Fruit fly (Drosophila melanogaster) whole organism, embryonic: ENCODE data around the gene SMC5.
A peak's percentile ranks its signal among the peaks of the same experiment; 100 is the strongest.

Experiments used
- ATbp ChIP-seq: fragments of 200-800 bp; sonication (Bioruptor generic); optimal IDR thresholded peaks from 2 replicates; lab custom pipeline; 2017; ENCODE audit warnings: missing biosample characterization, mild to moderate bottlenecking, missing genetic modification characterization, missing genetic modification reagents
- Adf1 ChIP-seq: fragments of 200-800 bp; sonication (Bioruptor generic); IDR thresholded peaks from 2 replicates; pipeline ENCODE4 v1.3.6; 2022; ENCODE audit warnings: missing biosample characterization, missing genetic modification characterization
- Asciz ChIP-seq: fragments of 200-800 bp; sonication (Bioruptor generic); optimal IDR thresholded peaks from 2 replicates; lab custom pipeline; 2017; ENCODE audit warnings: missing biosample characterization, mild to moderate bottlenecking, missing genetic modification characterization, missing genetic modification reagents
- BEAF-32 ChIP-seq: fragments of 200-800 bp; sonication (Bioruptor generic); optimal IDR thresholded peaks from 3 replicates; lab custom pipeline; 2017; ENCODE audit warnings: missing biosample characterization, missing genetic modification characterization, mild to moderate bottlenecking, moderate library complexity, missing genetic modification reagents
- CG10267 ChIP-seq: fragments of 200-800 bp; sonication (Bioruptor generic); optimal IDR thresholded peaks from 2 replicates; lab custom pipeline; 2018; ENCODE audit warnings: missing biosample characterization, mild to moderate bottlenecking, missing genetic modification characterization, moderate library complexity
- CG14050 ChIP-seq: fragments of 200-800 bp; sonication (Bioruptor generic); IDR thresholded peaks from 3 replicates; pipeline ENCODE4 v1.3.6; 2022; ENCODE audit warnings: missing biosample characterization, missing genetic modification characterization
- CG14710 ChIP-seq: fragments of 200-800 bp; sonication (Bioruptor generic); optimal IDR thresholded peaks from 3 replicates; lab custom pipeline; 2019; ENCODE audit warnings: missing biosample characterization, mild to moderate bottlenecking, missing genetic modification characterization, moderate library complexity
- CG17912 ChIP-seq: fragments of 200-800 bp; sonication (Bioruptor generic); optimal IDR thresholded peaks from 2 replicates; lab custom pipeline; 2018; ENCODE audit warnings: missing biosample characterization, mild to moderate bottlenecking, missing genetic modification characterization
- CG18619 ChIP-seq: fragments of 200-800 bp; sonication (Bioruptor generic); optimal IDR thresholded peaks from 3 replicates; lab custom pipeline; 2017; ENCODE audit warnings: missing biosample characterization, mild to moderate bottlenecking, missing genetic modification characterization
- CG30431 ChIP-seq: fragments of 200-800 bp; sonication (Bioruptor generic); optimal IDR thresholded peaks from 2 replicates; lab custom pipeline; 2017; ENCODE audit warnings: missing biosample characterization, missing genetic modification characterization
- CG4404 ChIP-seq: fragments of 200-800 bp; sonication (Bioruptor generic); IDR thresholded peaks from 2 replicates; pipeline ENCODE4 v1.3.6; 2022; ENCODE audit warnings: missing biosample characterization, missing genetic modification characterization
- CG4707 ChIP-seq: fragments of 200-800 bp; sonication (Bioruptor generic); optimal IDR thresholded peaks from 2 replicates; lab custom pipeline; 2018; ENCODE audit warnings: missing biosample characterization, mild to moderate bottlenecking, missing genetic modification characterization, moderate library complexity
- CG6689 ChIP-seq: fragments of 200-800 bp; sonication (Bioruptor generic); IDR thresholded peaks from 2 replicates; pipeline ENCODE4 v1.3.6; 2022; ENCODE audit warnings: missing biosample characterization, missing genetic modification characterization
- CG7372 ChIP-seq: fragments of 200-800 bp; sonication (Bioruptor generic); IDR thresholded peaks from 2 replicates; pipeline ENCODE4 v1.3.6; 2022; ENCODE audit warnings: missing biosample characterization, missing genetic modification characterization
- CG8281 ChIP-seq: fragments of 200-800 bp; sonication (Bioruptor generic); optimal IDR thresholded peaks from 2 replicates; lab custom pipeline; 2018; ENCODE audit warnings: missing biosample characterization, mild to moderate bottlenecking, missing genetic modification characterization, moderate library complexity
- CG9797 ChIP-seq: fragments of 200-800 bp; sonication (Bioruptor generic); optimal IDR thresholded peaks from 3 replicates; lab custom pipeline; 2018; ENCODE audit warnings: missing biosample characterization, mild to moderate bottlenecking, missing genetic modification characterization
- Dbx ChIP-seq: fragments of 200-800 bp; sonication (Bioruptor generic); IDR thresholded peaks from 3 replicates; pipeline ENCODE4 v1.3.6; 2022; ENCODE audit warnings: missing biosample characterization, missing genetic modification characterization
- Dfd ChIP-seq, 2 experiments: fragments of >200 bp; optimal IDR thresholded peaks; 2 replicates each; lab custom pipeline; 2017; ENCODE audit warnings: missing biosample characterization in 2 of 2, missing genetic modification characterization in 2 of 2
- Dip2 ChIP-seq: fragments of 200-800 bp; sonication (Bioruptor generic); IDR thresholded peaks from 2 replicates; pipeline ENCODE4 v1.3.6; 2022; ENCODE audit warnings: missing biosample characterization, missing genetic modification characterization
- Dip3 ChIP-seq: fragments of 200-800 bp; sonication (Bioruptor generic); optimal IDR thresholded peaks from 3 replicates; lab custom pipeline; 2016; ENCODE audit warnings: missing biosample characterization, missing genetic modification characterization
- Eip74EF ChIP-seq, 2 experiments: fragments of 200-800 bp in 1 of 2; fragments of >200 bp in 1 of 2; sonication (Bioruptor generic) in 1 of 2; optimal IDR thresholded peaks; 2 replicates each; lab custom pipeline; 2017 to 2019; ENCODE audit warnings: missing biosample characterization in 2 of 2, missing genetic modification characterization in 2 of 2, mild to moderate bottlenecking in 1 of 2, moderate library complexity in 1 of 2
- Fer1 ChIP-seq: fragments of 200-800 bp; sonication (Bioruptor generic); optimal IDR thresholded peaks from 2 replicates; lab custom pipeline; 2017; ENCODE audit warnings: missing biosample characterization, mild to moderate bottlenecking, missing genetic modification characterization
- Fer3 ChIP-seq: fragments of 200-800 bp; sonication (Bioruptor generic); optimal IDR thresholded peaks from 2 replicates; lab custom pipeline; 2018; ENCODE audit warnings: missing biosample characterization, mild to moderate bottlenecking, missing genetic modification characterization, moderate library complexity
- NC2β ChIP-seq: fragments of 200-800 bp; sonication (Bioruptor generic); optimal IDR thresholded peaks from 2 replicates; lab custom pipeline; 2016; ENCODE audit warnings: missing biosample characterization, missing genetic modification characterization
- Nf-YA ChIP-seq: fragments of 200-800 bp; sonication (Bioruptor generic); IDR thresholded peaks from 2 replicates; pipeline ENCODE4 v1.3.6; 2022; ENCODE audit warnings: missing biosample characterization, missing genetic modification characterization
- Nf-YB ChIP-seq: fragments of 200-800 bp; sonication (Bioruptor generic); optimal IDR thresholded peaks from 3 replicates; lab custom pipeline; 2019; ENCODE audit warnings: missing biosample characterization, mild to moderate bottlenecking, missing genetic modification characterization, moderate library complexity
- Sry-δ ChIP-seq: fragments of 200-800 bp; sonication (Bioruptor generic); optimal IDR thresholded peaks from 2 replicates; lab custom pipeline; 2016; ENCODE audit warnings: missing biosample characterization, missing genetic modification characterization
- Usf ChIP-seq: fragments of 200-800 bp; sonication (Bioruptor generic); optimal IDR thresholded peaks from 2 replicates; lab custom pipeline; 2017; ENCODE audit warnings: missing genotype, missing biosample characterization, missing genetic modification characterization
- abd-A ChIP-seq: fragments of 200-800 bp; sonication (Bioruptor generic); optimal IDR thresholded peaks from 3 replicates; lab custom pipeline; 2019; ENCODE audit warnings: missing biosample characterization, mild to moderate bottlenecking, missing genetic modification characterization, moderate library complexity
- al ChIP-seq: fragments of 200-800 bp; sonication (Bioruptor generic); IDR thresholded peaks from 2 replicates; pipeline ENCODE4 v1.3.6; 2022; ENCODE audit warnings: missing biosample characterization, missing genetic modification characterization
- ase ChIP-seq: fragments of 200-800 bp; sonication (Bioruptor generic); IDR thresholded peaks from 3 replicates; pipeline ENCODE4 v1.3.6; 2022; ENCODE audit warnings: missing biosample characterization, missing genetic modification characterization
- br ChIP-seq: fragments of >200 bp; optimal IDR thresholded peaks from 2 replicates; lab custom pipeline; 2017
- ci ChIP-seq: fragments of 200-800 bp; sonication (Bioruptor generic); IDR thresholded peaks from 3 replicates; pipeline ENCODE4 v1.3.6; 2022; ENCODE audit warnings: missing biosample characterization, missing genetic modification characterization
- da ChIP-seq: fragments of 200-800 bp; sonication (Bioruptor generic); optimal IDR thresholded peaks from 2 replicates; lab custom pipeline; 2016; ENCODE audit warnings: missing biosample characterization, missing genetic modification characterization
- disco-r ChIP-seq: fragments of 200-800 bp; sonication (Bioruptor generic); optimal IDR thresholded peaks from 2 replicates; lab custom pipeline; 2016; ENCODE audit warnings: missing biosample characterization, missing genetic modification characterization
- dmrt99B ChIP-seq: fragments of 200-800 bp; sonication (Bioruptor generic); optimal IDR thresholded peaks from 2 replicates; lab custom pipeline; 2018; ENCODE audit warnings: missing biosample characterization, mild to moderate bottlenecking, missing genetic modification characterization, moderate library complexity
- dysf ChIP-seq: fragments of 200-800 bp; sonication (Bioruptor generic); IDR thresholded peaks from 3 replicates; pipeline ENCODE4 v1.3.6; 2022; ENCODE audit warnings: missing biosample characterization, missing genetic modification characterization
- fd3F ChIP-seq: fragments of 200-800 bp; sonication (Bioruptor generic); optimal IDR thresholded peaks from 2 replicates; lab custom pipeline; 2018; ENCODE audit warnings: missing biosample characterization, mild to moderate bottlenecking, missing genetic modification characterization, moderate library complexity
- h ChIP-seq: fragments of >200 bp; optimal IDR thresholded peaks from 2 replicates; lab custom pipeline; 2017
- ind ChIP-seq: fragments of 200-800 bp; sonication (Bioruptor generic); optimal IDR thresholded peaks from 3 replicates; lab custom pipeline; 2016; ENCODE audit warnings: missing biosample characterization, missing genetic modification characterization
- jing ChIP-seq: fragments of 200-800 bp; sonication (Bioruptor generic); optimal IDR thresholded peaks from 2 replicates; lab custom pipeline; 2018; ENCODE audit warnings: missing biosample characterization, mild to moderate bottlenecking, missing genetic modification characterization
- kah ChIP-seq: fragments of 200-800 bp; sonication (Bioruptor generic); optimal IDR thresholded peaks from 2 replicates; lab custom pipeline; 2018; ENCODE audit warnings: missing biosample characterization, mild to moderate bottlenecking, missing genetic modification characterization
- knrl ChIP-seq: fragments of 200-800 bp; sonication (Bioruptor generic); IDR thresholded peaks from 3 replicates; pipeline ENCODE4 v1.3.6; 2022; ENCODE audit warnings: missing biosample characterization, missing genetic modification characterization; ENCODE audit not compliant: partially characterized antibody
- lmd ChIP-seq: fragments of 200-800 bp; sonication (Bioruptor generic); IDR thresholded peaks from 2 replicates; pipeline ENCODE4 v1.3.6; 2022; ENCODE audit warnings: missing biosample characterization, missing genetic modification characterization
- org-1 ChIP-seq: fragments of 200-800 bp; sonication (Bioruptor generic); optimal IDR thresholded peaks from 2 replicates; lab custom pipeline; 2017; ENCODE audit warnings: missing biosample characterization, missing genetic modification characterization
- otp ChIP-seq: fragments of 200-800 bp; sonication (Bioruptor generic); IDR thresholded peaks from 3 replicates; pipeline ENCODE4, ENCODE4 v1.3.6; 2022; ENCODE audit warnings: missing biosample characterization, missing genetic modification characterization
- seq ChIP-seq: fragments of 200-800 bp; sonication (Bioruptor generic); IDR thresholded peaks from 2 replicates; pipeline ENCODE4 v1.3.6; 2022; ENCODE audit warnings: missing biosample characterization, missing genetic modification characterization
- shn ChIP-seq: fragments of 200-800 bp; sonication (Bioruptor generic); optimal IDR thresholded peaks from 3 replicates; lab custom pipeline; 2016; ENCODE audit warnings: missing biosample characterization, missing genetic modification characterization
- slbo ChIP-seq: fragments of 200-800 bp; sonication (Bioruptor generic); IDR thresholded peaks from 2 replicates; pipeline ENCODE4 v1.3.6; 2022; ENCODE audit warnings: missing biosample characterization, missing genetic modification characterization
- z ChIP-seq: fragments of 200-800 bp; sonication (Bioruptor generic); IDR thresholded peaks from 3 replicates; pipeline ENCODE4 v1.3.6; 2022; ENCODE audit warnings: missing biosample characterization, missing genetic modification characterization
- zen ChIP-seq: fragments of 200-800 bp; sonication (Bioruptor generic); optimal IDR thresholded peaks from 3 replicates; lab custom pipeline; 2018; ENCODE audit warnings: missing biosample characterization, mild to moderate bottlenecking, missing genetic modification characterization, moderate library complexity

The SMC5 gene

DNA sequence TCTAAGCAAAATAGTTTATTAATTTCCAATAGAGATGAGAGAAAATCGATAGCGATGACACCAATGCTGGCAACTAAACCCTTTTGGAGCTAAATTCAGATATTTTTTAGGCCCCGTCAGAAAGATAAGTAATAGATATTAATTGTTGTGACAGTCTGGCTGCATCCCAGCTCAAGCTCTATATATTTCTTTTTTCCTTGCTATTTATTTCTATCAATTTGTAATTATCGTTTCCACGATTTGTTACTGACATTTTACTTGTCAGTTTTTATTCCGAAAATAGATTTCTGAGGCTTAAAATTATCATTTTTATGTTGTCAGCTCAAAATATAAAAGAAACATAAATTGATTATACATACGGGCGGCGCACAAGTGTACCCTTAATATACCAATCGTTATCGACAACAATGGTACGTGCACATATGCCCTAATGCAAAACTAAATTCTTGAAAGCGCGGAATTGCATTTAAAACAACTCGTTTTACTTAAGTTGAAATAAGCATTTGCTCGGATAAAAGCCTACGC is at the start of gene SMC5, which contains the start of gene CRIF (continued):
- TF ChIP-seq abd-A (tag; lab: Kevin White, UChicago) = no peak
- peak; percentile 57 for TF ChIP-seq BEAF-32 (GFP tag; lab: Kevin White, UChicago)
- TF ChIP-seq Eip74EF (GFP tag; optimal IDR thresholded peaks at IDR 0.05; lab: Kevin White, UChicago) = no peak
- TF ChIP-seq Dip3 (GFP tag; lab: Kevin White, UChicago) = peak; percentile 69
- no peak for TF ChIP-seq jing (GFP tag; lab: Kevin White, UChicago)
- 0 out of 3 replicates have a peak, but pooled peaks have one; percentile 45 for TF ChIP-seq Dbx (GFP tag; lab: Robert Waterston, UW)
- no peak for TF ChIP-seq ci (GFP tag; lab: Robert Waterston, UW)
- TF ChIP-seq CG14050 (GFP tag; lab: Robert Waterston, UW) = 0 out of 3 replicates have a peak, but pooled peaks have one; percentile 27
- TF ChIP-seq shn = peak; percentile 62
- TF ChIP-seq Adf1 (GFP tag; lab: Robert Waterston, UW) = no peak
- peak; percentile 12 for TF ChIP-seq CG30431
- peak; percentile 35 for TF ChIP-seq NC2β (GFP tag; lab: Kevin White, UChicago)
- no peak for TF ChIP-seq ATbp (GFP tag; lab: Kevin White, UChicago)
- TF ChIP-seq CG9797 = peak; percentile 7
- peak; percentile 64 for TF ChIP-seq CG10267 (tag; lab: Kevin White, UChicago)
- peak; percentile 24 for TF ChIP-seq Nf-YB (GFP tag; lab: Kevin White, UChicago)
- peak; percentile 17 for TF ChIP-seq disco-r
- no peak for TF ChIP-seq kah (GFP tag; lab: Kevin White, UChicago)
- no peak for TF ChIP-seq CG17912 (GFP tag; lab: Kevin White, UChicago)
- TF ChIP-seq CG14710 (tag; lab: Kevin White, UChicago) = peak; percentile 78
- TF ChIP-seq CG6689 = no peak; the same call in 1 of the 2 replicates
- peak; percentile 46 for TF ChIP-seq Fer3 (tag; lab: Kevin White, UChicago)
- no peak for TF ChIP-seq otp (GFP tag; lab: Robert Waterston, UW)
- peak; percentile 75 for TF ChIP-seq slbo (GFP tag; lab: Robert Waterston, UW)
- peak; percentile 54 for TF ChIP-seq fd3F (GFP tag; lab: Kevin White, UChicago)
- TF ChIP-seq seq = no peak
- TF ChIP-seq al (GFP tag; lab: Robert Waterston, UW) = peak; percentile 32
- TF ChIP-seq Fer1 = peak; percentile 44
- no peak for TF ChIP-seq Dip2 (GFP tag; lab: Robert Waterston, UW)
- TF ChIP-seq h (lab: Kevin White, UChicago) = no peak
- no peak for TF ChIP-seq Nf-YA (GFP tag; lab: Robert Waterston, UW)
- no peak for TF ChIP-seq z (GFP tag; lab: Robert Waterston, UW)
- TF ChIP-seq CG4707 (GFP tag; lab: Kevin White, UChicago) = no peak
- TF ChIP-seq CG7372 (GFP tag; lab: Robert Waterston, UW) = peak; percentile 15; the same call in 1 of the 2 replicates
- TF ChIP-seq knrl = peak; percentile 42; the same call in 1 of the 3 replicates
- peak; percentile 60 for TF ChIP-seq CG18619 (GFP tag; lab: Kevin White, UChicago)
- TF ChIP-seq lmd (GFP tag; lab: Robert Waterston, UW) = no peak; the same call in 1 of the 2 replicates
- no peak for TF ChIP-seq org-1 (GFP tag; lab: Kevin White, UChicago)
- peak; percentile 61 for TF ChIP-seq zen (tag; lab: Kevin White, UChicago)
- peak; percentile 74 for TF ChIP-seq ind
- TF ChIP-seq Usf (GFP tag; lab: Kevin White, UChicago) = no peak
- TF ChIP-seq CG8281 (tag; lab: Kevin White, UChicago) = no peak
- TF ChIP-seq br (lab: Kevin White, UChicago) = no peak
- TF ChIP-seq dysf = peak; percentile 52; the same call in 1 of the 3 replicates
- no peak for TF ChIP-seq ase (GFP tag; lab: Robert Waterston, UW)
- TF ChIP-seq Dfd (GFP tag; optimal IDR thresholded peaks at IDR 0.05; lab: Kevin White, UChicago) = no peak
- peak; percentile 87 for TF ChIP-seq Sry-δ (GFP tag; lab: Kevin White, UChicago)
- no peak for TF ChIP-seq dmrt99B (tag; lab: Kevin White, UChicago)
- TF ChIP-seq da = peak; percentile 39
- TF ChIP-seq CG4404 (GFP tag; lab: Robert Waterston, UW) = peak; percentile 60
- no peak for TF ChIP-seq Asciz (GFP tag; lab: Kevin White, UChicago)
